Worm (Caenorhabditis elegans) whole organism, L1 larva: ENCODE measurements around the gene clec-224.

Experiments used
- nhr-28 ChIP-seq: fragments of 150-350 bp; optimal IDR thresholded peaks from 2 replicates; lab custom pipeline; 2014; ENCODE audit warnings: missing biosample characterization, missing genetic modification characterization
- skn-1 ChIP-seq: fragments of 150-350 bp; optimal IDR thresholded peaks from 2 replicates; lab custom pipeline; 2014; ENCODE audit warnings: missing biosample characterization, missing genetic modification characterization
- snpc-4 ChIP-seq: fragments of 150-350 bp; optimal IDR thresholded peaks from 2 replicates; lab custom pipeline; 2014; ENCODE audit warnings: missing biosample characterization, missing genetic modification characterization

- no peak for TF ChIP-seq skn-1 (tag; lab: Kevin White, UChicago)
- TF ChIP-seq nhr-28 (tag; lab: Kevin White, UChicago), result no peak
- TF ChIP-seq snpc-4 (tag; lab: Kevin White, UChicago), result no peak
Observed at ce11 chrV:12209951-12210350, 30.7 kb upstream of the clec-224 start.
